Worm (Caenorhabditis elegans) whole organism, early embryonic: Measurements from ENCODE around the gene tes-1.

ENCODE experiments used
- B0310.2 ChIP-seq: sonication (generic microtip); optimal IDR thresholded peaks from 2 replicates; lab custom pipeline; 2016; ENCODE audit warnings: mild to moderate bottlenecking, missing genetic modification characterization, missing compliant biosample characterization
- ama-1 ChIP-seq: fragments of 150-350 bp; optimal IDR thresholded peaks from 2 replicates; lab custom pipeline; 2014
- ets-7 ChIP-seq: sonication (generic microtip); optimal IDR thresholded peaks from 2 replicates; lab custom pipeline; 2016; ENCODE audit warnings: missing genotype, missing genetic modification characterization, missing compliant biosample characterization
- flt-1 ChIP-seq: fragments of 200-800 bp; sonication (Bioruptor generic); IDR thresholded peaks from 2 replicates; pipeline ENCODE4 v1.3.6; 2022; ENCODE audit warnings: missing genetic modification characterization, missing compliant biosample characterization
- sea-1 ChIP-seq: fragments of 200-800 bp; sonication (Bioruptor generic); conservative IDR thresholded peaks from 2 replicates; pipeline ENCODE4 v1.3.6; 2022; ENCODE audit warnings: missing genetic modification characterization, missing compliant biosample characterization

DNA sequence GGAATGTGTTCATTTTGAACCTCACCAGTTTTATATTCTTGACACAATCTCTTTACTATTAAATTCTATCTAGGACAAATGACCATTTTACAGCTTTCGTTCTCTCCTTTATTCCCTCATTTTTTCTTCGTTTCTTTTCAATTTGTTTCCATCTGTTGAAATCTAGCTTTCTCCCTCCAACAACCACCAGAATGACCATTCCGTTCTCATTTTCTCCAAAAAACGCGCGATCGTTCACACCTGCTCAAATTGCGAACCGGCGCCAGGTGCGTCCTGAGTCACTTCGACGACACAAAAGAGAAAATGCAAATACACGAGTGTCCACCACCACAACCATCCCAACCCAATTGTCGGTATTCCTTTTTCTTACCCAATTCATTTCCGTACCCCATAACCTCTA lies 5.0 kb upstream of the tes-1 start, which contains the start of gene F13B6.1:
- no peak for TF ChIP-seq sea-1 (GFP tag; lab: Robert Waterston, UW)
- no peak for TF ChIP-seq flt-1 (GFP tag; lab: Robert Waterston, UW)
- no peak for TF ChIP-seq ets-7 (tag; lab: Kevin White, UChicago)
- no peak for TF ChIP-seq B0310.2 (tag; lab: Kevin White, UChicago)
- no peak for TF ChIP-seq ama-1
